Fruit fly (Drosophila melanogaster) whole organism, embryonic: ENCODE data around the gene Est-Q.

ENCODE experiments used
- ATbp ChIP-seq: fragments of 200-800 bp; sonication (Bioruptor generic); optimal IDR thresholded peaks from 2 replicates; lab custom pipeline; 2017; ENCODE audit warnings: missing biosample characterization, mild to moderate bottlenecking, missing genetic modification characterization, missing genetic modification reagents
- Adf1 ChIP-seq: fragments of 200-800 bp; sonication (Bioruptor generic); IDR thresholded peaks from 2 replicates; pipeline ENCODE4 v1.3.6; 2022; ENCODE audit warnings: missing biosample characterization, missing genetic modification characterization
- Asciz ChIP-seq: fragments of 200-800 bp; sonication (Bioruptor generic); optimal IDR thresholded peaks from 2 replicates; lab custom pipeline; 2017; ENCODE audit warnings: missing biosample characterization, mild to moderate bottlenecking, missing genetic modification characterization, missing genetic modification reagents
- Atf3 ChIP-seq: fragments of 200-800 bp; sonication (Bioruptor generic); optimal IDR thresholded peaks from 3 replicates; lab custom pipeline; 2016; ENCODE audit warnings: missing biosample characterization, missing genetic modification characterization
- BtbVII ChIP-seq: fragments of 200-800 bp; sonication (Bioruptor generic); optimal IDR thresholded peaks from 3 replicates; lab custom pipeline; 2017; ENCODE audit warnings: missing biosample characterization, mild to moderate bottlenecking, missing genetic modification characterization
- CG10274 ChIP-seq: fragments of 200-800 bp; sonication (Bioruptor generic); optimal IDR thresholded peaks from 3 replicates; lab custom pipeline; 2017; ENCODE audit warnings: missing biosample characterization, mild to moderate bottlenecking, missing genetic modification characterization
- CG12236 ChIP-seq: fragments of 200-800 bp; sonication (Bioruptor generic); optimal IDR thresholded peaks from 2 replicates; lab custom pipeline; 2016; ENCODE audit warnings: missing biosample characterization, missing genetic modification characterization
- CG12942 ChIP-seq: fragments of 200-800 bp; sonication (Bioruptor generic); optimal IDR thresholded peaks from 3 replicates; lab custom pipeline; 2016; ENCODE audit warnings: missing biosample characterization, missing genetic modification characterization
- CG1529 ChIP-seq: fragments of 200-800 bp; sonication (Bioruptor generic); optimal IDR thresholded peaks from 3 replicates; lab custom pipeline; 2018; ENCODE audit warnings: missing biosample characterization, missing genetic modification characterization
- CG1647 ChIP-seq: fragments of 200-800 bp; sonication (Bioruptor generic); optimal IDR thresholded peaks from 3 replicates; lab custom pipeline; 2016; ENCODE audit warnings: missing biosample characterization, missing genetic modification characterization
- CG17186 ChIP-seq: fragments of 200-800 bp; sonication (Bioruptor generic); optimal IDR thresholded peaks from 3 replicates; lab custom pipeline; 2017; ENCODE audit warnings: missing biosample characterization, missing genetic modification reagents, missing genetic modification characterization
- CG31365 ChIP-seq: fragments of 200-800 bp; sonication (Bioruptor generic); optimal IDR thresholded peaks from 2 replicates; lab custom pipeline; 2018; ENCODE audit warnings: missing biosample characterization, mild to moderate bottlenecking, missing genetic modification characterization
- CG34376 ChIP-seq: fragments of 200-800 bp; sonication (Bioruptor generic); optimal IDR thresholded peaks from 2 replicates; lab custom pipeline; 2018; ENCODE audit warnings: missing biosample characterization, mild to moderate bottlenecking, missing genetic modification characterization
- CG3838 ChIP-seq: fragments of 200-800 bp; sonication (Bioruptor generic); optimal IDR thresholded peaks from 3 replicates; lab custom pipeline; 2016; ENCODE audit warnings: missing biosample characterization, missing genetic modification characterization
- CG4328 ChIP-seq: fragments of 200-800 bp; sonication (Bioruptor generic); optimal IDR thresholded peaks from 3 replicates; lab custom pipeline; 2017; ENCODE audit warnings: missing biosample characterization, missing genetic modification reagents, missing genetic modification characterization
- CG6654 ChIP-seq: fragments of 200-800 bp; sonication (Bioruptor generic); optimal IDR thresholded peaks from 2 replicates; lab custom pipeline; 2017; ENCODE audit warnings: missing biosample characterization, mild to moderate bottlenecking, missing genetic modification characterization
- CG6813 ChIP-seq: fragments of 200-800 bp; sonication (Bioruptor generic); optimal IDR thresholded peaks from 2 replicates; lab custom pipeline; 2017; ENCODE audit warnings: missing biosample characterization, missing genetic modification characterization, mild to moderate bottlenecking, moderate library complexity, missing genetic modification reagents
- CG9727 ChIP-seq: fragments of 200-800 bp; sonication (Bioruptor generic); optimal IDR thresholded peaks from 3 replicates; lab custom pipeline; 2017; ENCODE audit warnings: missing biosample characterization, mild to moderate bottlenecking, missing genetic modification characterization
- CrebB ChIP-seq: fragments of 200-800 bp; sonication (Bioruptor generic); optimal IDR thresholded peaks from 3 replicates; lab custom pipeline; 2018; ENCODE audit warnings: missing biosample characterization, mild to moderate bottlenecking, missing genetic modification characterization
- Dek ChIP-seq: fragments of 200-800 bp; sonication (Bioruptor generic); optimal IDR thresholded peaks from 3 replicates; lab custom pipeline; 2019; ENCODE audit warnings: missing biosample characterization, mild to moderate bottlenecking, missing genetic modification characterization, moderate library complexity
- HLH3B ChIP-seq: fragments of 200-800 bp; sonication (Bioruptor generic); IDR thresholded peaks from 2 replicates; pipeline ENCODE4 v1.3.6; 2022; ENCODE audit warnings: missing biosample characterization, missing genetic modification characterization
- HLHmδ ChIP-seq: fragments of 200-800 bp; sonication (Bioruptor generic); optimal IDR thresholded peaks from 2 replicates; lab custom pipeline; 2018; ENCODE audit warnings: missing biosample characterization, mild to moderate bottlenecking, missing genetic modification characterization, moderate library complexity
- Hmr ChIP-seq: fragments of 200-800 bp; sonication (Bioruptor generic); optimal IDR thresholded peaks from 3 replicates; lab custom pipeline; 2017; ENCODE audit warnings: mild to moderate bottlenecking, missing biosample characterization, missing genetic modification reagents, missing genetic modification characterization
- Hr51 ChIP-seq, 2 experiments: fragments of 200-800 bp; sonication (Bioruptor generic); optimal IDR thresholded peaks; 2 replicates in 1 of 2; 3 replicates in 1 of 2; lab custom pipeline; 2016 to 2018; ENCODE audit warnings: missing biosample characterization in 2 of 2, missing genetic modification characterization in 2 of 2, mild to moderate bottlenecking in 1 of 2, moderate library complexity in 1 of 2
- MTF-1 ChIP-seq: fragments of 200-800 bp; sonication (Bioruptor generic); optimal IDR thresholded peaks from 2 replicates; lab custom pipeline; 2018; ENCODE audit warnings: missing biosample characterization, mild to moderate bottlenecking, missing genetic modification characterization, borderline replicate concordance
- Meics ChIP-seq: fragments of 200-800 bp; sonication (Bioruptor generic); optimal IDR thresholded peaks from 2 replicates; lab custom pipeline; 2017; ENCODE audit warnings: missing biosample characterization, mild to moderate bottlenecking, missing genetic modification characterization
- Mes4 ChIP-seq: fragments of 200-800 bp; sonication (Bioruptor generic); optimal IDR thresholded peaks from 2 replicates; lab custom pipeline; 2016; ENCODE audit warnings: missing biosample characterization, missing genetic modification characterization
- NC2α ChIP-seq: fragments of 200-800 bp; sonication (Bioruptor generic); optimal IDR thresholded peaks from 2 replicates; lab custom pipeline; 2016; ENCODE audit warnings: missing biosample characterization, missing genetic modification characterization
- Spps ChIP-seq: fragments of 200-800 bp; sonication (Bioruptor generic); optimal IDR thresholded peaks from 2 replicates; lab custom pipeline; 2018; ENCODE audit warnings: missing biosample characterization, mild to moderate bottlenecking, missing genetic modification characterization
- Sry-δ ChIP-seq: fragments of 200-800 bp; sonication (Bioruptor generic); optimal IDR thresholded peaks from 2 replicates; lab custom pipeline; 2016; ENCODE audit warnings: missing biosample characterization, missing genetic modification characterization
- TFAM ChIP-seq: fragments of 200-800 bp; sonication (Bioruptor generic); optimal IDR thresholded peaks from 2 replicates; lab custom pipeline; 2017; ENCODE audit warnings: missing biosample characterization, missing genetic modification characterization, inconsistent platforms
- Xbp1 ChIP-seq: fragments of 200-800 bp; sonication (Bioruptor generic); optimal IDR thresholded peaks from 3 replicates; lab custom pipeline; 2016; ENCODE audit warnings: missing biosample characterization, mild to moderate bottlenecking, missing genetic modification characterization
- abd-A ChIP-seq: fragments of 200-800 bp; sonication (Bioruptor generic); optimal IDR thresholded peaks from 3 replicates; lab custom pipeline; 2019; ENCODE audit warnings: missing biosample characterization, mild to moderate bottlenecking, missing genetic modification characterization, moderate library complexity
- ac ChIP-seq: fragments of 200-800 bp; sonication (Bioruptor generic); optimal IDR thresholded peaks from 3 replicates; lab custom pipeline; 2017; ENCODE audit warnings: missing biosample characterization, mild to moderate bottlenecking, missing genetic modification characterization
- ci ChIP-seq: fragments of 200-800 bp; sonication (Bioruptor generic); IDR thresholded peaks from 3 replicates; pipeline ENCODE4 v1.3.6; 2022; ENCODE audit warnings: missing biosample characterization, missing genetic modification characterization
- dan ChIP-seq: fragments of 200-800 bp; sonication (Bioruptor generic); IDR thresholded peaks from 2 replicates; pipeline ENCODE4 v1.3.6; 2022; ENCODE audit warnings: missing biosample characterization, missing genetic modification characterization
- dmrt99B ChIP-seq: fragments of 200-800 bp; sonication (Bioruptor generic); optimal IDR thresholded peaks from 2 replicates; lab custom pipeline; 2018; ENCODE audit warnings: missing biosample characterization, mild to moderate bottlenecking, missing genetic modification characterization, moderate library complexity
- kni ChIP-seq: fragments of 200-800 bp; sonication (Bioruptor generic); optimal IDR thresholded peaks from 3 replicates; lab custom pipeline; 2017; ENCODE audit warnings: mild to moderate bottlenecking, missing biosample characterization, missing genetic modification reagents, missing genetic modification characterization
- lab ChIP-seq: fragments of 200-800 bp; sonication (Bioruptor generic); optimal IDR thresholded peaks from 3 replicates; lab custom pipeline; 2017; ENCODE audit warnings: missing biosample characterization, missing genetic modification characterization, mild to moderate bottlenecking, moderate library complexity, missing genetic modification reagents
- lola ChIP-seq, 3 experiments: fragments of >200 bp in 2 of 3; fragments of 200-800 bp in 1 of 3; sonication (Bioruptor generic) in 1 of 3; optimal IDR thresholded peaks; 2 replicates each; lab custom pipeline; 2017 to 2019; ENCODE audit warnings: missing biosample characterization in 3 of 3, missing genetic modification characterization in 3 of 3, mild to moderate bottlenecking in 1 of 3, moderate library complexity in 1 of 3
- nerfin-2 ChIP-seq: fragments of 200-800 bp; sonication (Bioruptor generic); IDR thresholded peaks from 2 replicates; pipeline ENCODE4 v1.3.6; 2022; ENCODE audit warnings: missing biosample characterization, missing genetic modification characterization; ENCODE audit not compliant: partially characterized antibody
- pita ChIP-seq: fragments of 200-800 bp; sonication (Bioruptor generic); optimal IDR thresholded peaks from 2 replicates; lab custom pipeline; 2017; ENCODE audit warnings: missing biosample characterization, mild to moderate bottlenecking, missing genetic modification characterization
- sc ChIP-seq, 3 experiments: fragments of >200 bp in 2 of 3; fragments of 200-800 bp in 1 of 3; sonication (Bioruptor generic) in 1 of 3; optimal IDR thresholded peaks; 2 replicates in 2 of 3; 3 replicates in 1 of 3; lab custom pipeline; 2017; ENCODE audit warnings: mild to moderate bottlenecking in 1 of 3, missing biosample characterization in 1 of 3, missing genetic modification characterization in 1 of 3, missing genetic modification reagents in 1 of 3
- so ChIP-seq: fragments of 200-800 bp; sonication (Bioruptor generic); IDR thresholded peaks from 3 replicates; pipeline ENCODE4 v1.3.6; 2022; ENCODE audit warnings: missing biosample characterization, missing genetic modification characterization
- sob ChIP-seq: fragments of 200-800 bp; sonication (Bioruptor generic); IDR thresholded peaks from 2 replicates; pipeline ENCODE4 v1.3.6; 2022; ENCODE audit warnings: missing biosample characterization, missing genetic modification characterization
- tin ChIP-seq: fragments of 200-800 bp; sonication (Bioruptor generic); optimal IDR thresholded peaks from 3 replicates; lab custom pipeline; 2016; ENCODE audit warnings: missing biosample characterization, missing genetic modification characterization
- tio ChIP-seq: fragments of 200-800 bp; sonication (Bioruptor generic); optimal IDR thresholded peaks from 2 replicates; lab custom pipeline; 2017; ENCODE audit warnings: missing biosample characterization, missing genetic modification characterization, inconsistent platforms
- unc-4 ChIP-seq: fragments of 200-800 bp; sonication (Bioruptor generic); IDR thresholded peaks from 2 replicates; pipeline ENCODE4 v1.3.6; 2022; ENCODE audit warnings: missing biosample characterization, missing genetic modification characterization; ENCODE audit not compliant: partially characterized antibody
- zfh2 ChIP-seq: fragments of 200-800 bp; sonication (Bioruptor generic); optimal IDR thresholded peaks from 2 replicates; lab custom pipeline; 2016; ENCODE audit warnings: missing biosample characterization, missing genetic modification characterization

Gene Est-Q

dm6 chr3L:21479636-21480035 is 21.6 kb upstream of the Est-Q start (continued):
- TF ChIP-seq CG31365 (tag; lab: Kevin White, UChicago) (peak; percentile 56), ci (peak; percentile 92), Sry-δ (GFP tag; lab: Kevin White, UChicago) (no peak), Hr51 (GFP tag; optimal IDR thresholded peaks at IDR 0.05; lab: Kevin White, UChicago) (no peak), kni (GFP tag; lab: Kevin White, UChicago) (peak; percentile 67), Adf1 (peak; percentile 81), abd-A (no peak), lab (GFP tag; lab: Kevin White, UChicago) (peak; percentile 63), dmrt99B (tag; lab: Kevin White, UChicago) (peak; percentile 51), CrebB (tag; lab: Kevin White, UChicago) (no peak), pita (GFP tag; lab: Kevin White, UChicago) (no peak), so (GFP tag; lab: Robert Waterston, UW) (no peak), CG9727 (GFP tag; lab: Kevin White, UChicago) (peak; percentile 33), CG1529 (peak; percentile 50), CG6813 (GFP tag; lab: Kevin White, UChicago) (peak; percentile 63), Atf3 (GFP tag; lab: Kevin White, UChicago) (no peak), BtbVII (GFP tag; lab: Kevin White, UChicago) (no peak), NC2α (GFP tag; lab: Kevin White, UChicago) (no peak), CG3838 (no peak), HLHmδ (GFP tag; lab: Kevin White, UChicago) (peak; percentile 76), Meics (peak; percentile 35), sob (0 out of 2 replicates have a peak, but pooled peaks have one; percentile 11), Spps (tag; lab: Kevin White, UChicago) (no peak), TFAM (peak; percentile 0), CG12236 (GFP tag; lab: Kevin White, UChicago) (no peak), nerfin-2 (GFP tag; lab: Robert Waterston, UW) (no peak), ac (peak; percentile 40), CG17186 (GFP tag; lab: Kevin White, UChicago) (peak; percentile 51), CG6654 (GFP tag; lab: Kevin White, UChicago) (no peak), dan (no peak), MTF-1 (GFP tag; lab: Kevin White, UChicago) (peak; percentile 68), Asciz (GFP tag; lab: Kevin White, UChicago) (peak; percentile 63), ATbp (GFP tag; lab: Kevin White, UChicago) (peak; percentile 78), HLH3B (GFP tag; lab: Robert Waterston, UW) (peak; percentile 63; the same call in 1 of the 2 replicates), Xbp1 (peak; percentile 33), CG1647 (GFP tag; lab: Kevin White, UChicago) (no peak), CG10274 (no peak), CG4328 (GFP tag; lab: Kevin White, UChicago) (peak; percentile 18), sc (optimal IDR thresholded peaks at IDR 0.05; lab: Kevin White, UChicago) (no peak), sc (GFP tag; optimal IDR thresholded peaks at IDR 0.05; lab: Kevin White, UChicago) (peak; percentile 30), CG34376 (GFP tag; lab: Kevin White, UChicago) (no peak), unc-4 (GFP tag; lab: Robert Waterston, UW) (no peak), Mes4 (peak; percentile 57), CG12942 (no peak), Hmr (no peak), lola (GFP tag; optimal IDR thresholded peaks at IDR 0.05; lab: Kevin White, UChicago) (no peak), zfh2 (no peak), Dek (no peak), tin (no peak), tio (GFP tag; lab: Kevin White, UChicago) (no peak)
